Fruit fly (Drosophila melanogaster): ENCODE data around the gene Wdr81.
A peak's percentile ranks its signal among the peaks of the same experiment; 100 is the strongest.

Gene Wdr81

dm6 chr2L:12030552-12031131 is 9.9 kb upstream of the Wdr81 start (continued):
- TF ChIP-seq CG34376 (GFP tag; optimal IDR thresholded peaks at IDR 0.05) (peak; percentile 82), C15 (GFP tag; IDR thresholded peaks at IDR 0.05) (no peak), sim (GFP tag; IDR thresholded peaks at IDR 0.05) (no peak)

dm6 chr2L:12029594-12030197 is 8.9 kb upstream of the Wdr81 start:
- TF ChIP-seq CG34376 (GFP tag; optimal IDR thresholded peaks at IDR 0.05), result peak; percentile 69
- TF ChIP-seq CkIIα-i1 (GFP tag; IDR thresholded peaks at IDR 0.05), result no peak
- TF ChIP-seq sd (tag; optimal IDR thresholded peaks at IDR 0.05), result peak; percentile 88
- TF ChIP-seq exex (tag; optimal IDR thresholded peaks at IDR 0.05), result peak; percentile 93
- TF ChIP-seq sug (tag; optimal IDR thresholded peaks at IDR 0.05), result peak; percentile 82
- peak; percentile 2 for TF ChIP-seq grau (tag; optimal IDR thresholded peaks at IDR 0.05)
- peak; percentile 45 for TF ChIP-seq Med (GFP tag)
- TF ChIP-seq nerfin-1 (tag; optimal IDR thresholded peaks at IDR 0.05), result no peak
- TF ChIP-seq chinmo (GFP tag; IDR thresholded peaks at IDR 0.05; ENCODE audit: partially characterized antibody), result 0 out of 4 replicates have a peak, but pooled peaks have one; percentile 55
- TF ChIP-seq CG2120 (GFP tag; optimal IDR thresholded peaks at IDR 0.05), result no peak
- no peak for TF ChIP-seq HmgD (GFP tag; optimal IDR thresholded peaks at IDR 0.05)
- TF ChIP-seq grn (GFP tag; optimal IDR thresholded peaks at IDR 0.05), result peak; percentile 69
- TF ChIP-seq Hey (tag; optimal IDR thresholded peaks at IDR 0.05), result peak; percentile 7
- peak; percentile 33 for TF ChIP-seq sens (GFP tag)
- TF ChIP-seq Vsx1 (GFP tag; optimal IDR thresholded peaks at IDR 0.05), result peak; percentile 25

dm6 chr2L:12028808-12029207 is 8.0 kb upstream of the Wdr81 start:
- peak in 1 of 2 experiments; percentile 69 for TF ChIP-seq Eip74EF (GFP tag; optimal IDR thresholded peaks at IDR 0.05)
- TF ChIP-seq Pdp1 (GFP tag; optimal IDR thresholded peaks at IDR 0.05), result peak in 1 of 2 experiments; percentile 43
- peak; percentile 69 for TF ChIP-seq exex (tag; optimal IDR thresholded peaks at IDR 0.05)
- no peak for TF ChIP-seq CG10979 (tag; optimal IDR thresholded peaks at IDR 0.05)
- no peak for TF ChIP-seq trh (GFP tag; optimal IDR thresholded peaks at IDR 0.05)
- no peak for TF ChIP-seq CG17802 (tag; optimal IDR thresholded peaks at IDR 0.05)
- no peak for TF ChIP-seq CG8290 (GFP tag; optimal IDR thresholded peaks at IDR 0.05)
- peak in 1 of 2 experiments; percentile 14 for TF ChIP-seq CG8290 (tag; optimal IDR thresholded peaks at IDR 0.05)
- TF ChIP-seq Neu2 (GFP tag; optimal IDR thresholded peaks at IDR 0.05; ENCODE audit: borderline replicate concordance), result peak; percentile 30
- TF ChIP-seq sug (tag; optimal IDR thresholded peaks at IDR 0.05), result peak; percentile 43
- 0 out of 2 replicates have a peak, but pooled peaks have one; percentile 22 for TF ChIP-seq crol (GFP tag; IDR thresholded peaks at IDR 0.05)

dm6 chr2L:12028102-12028501 is 7.3 kb upstream of the Wdr81 start:
- TF ChIP-seq CG18262 (tag; optimal IDR thresholded peaks at IDR 0.05) (no peak), chinmo (GFP tag; IDR thresholded peaks at IDR 0.05; ENCODE audit: partially characterized antibody) (0 out of 4 replicates have a peak, but pooled peaks have one; percentile 34), CG12659 (GFP tag; optimal IDR thresholded peaks at IDR 0.05) (no peak), sens-2 (GFP tag; IDR thresholded peaks at IDR 0.05) (no peak), Opbp (GFP tag; IDR thresholded peaks at IDR 0.05; ENCODE audit: partially characterized antibody) (no peak), CG18619 (GFP tag; optimal IDR thresholded peaks at IDR 0.05) (no peak), Ptx1 (GFP tag; IDR thresholded peaks at IDR 0.05) (no peak), CG30020 (tag; optimal IDR thresholded peaks at IDR 0.05) (no peak), CG32767 (GFP tag; IDR thresholded peaks at IDR 0.05) (no peak), onecut (GFP tag; IDR thresholded peaks at IDR 0.05) (no peak), CG11696 (GFP tag; IDR thresholded peaks at IDR 0.05) (no peak), CG8089 (GFP tag; optimal IDR thresholded peaks at IDR 0.05) (no peak), Pdp1 (GFP tag; optimal IDR thresholded peaks at IDR 0.05) (no peak), chm (GFP tag; IDR thresholded peaks at IDR 0.05) (no peak), kni (GFP tag; optimal IDR thresholded peaks at IDR 0.05) (peak; percentile 51), Med (GFP tag) (peak; percentile 63), dpn (GFP tag; optimal IDR thresholded peaks at IDR 0.05) (no peak), D19A (tag; optimal IDR thresholded peaks at IDR 0.05) (no peak), CG18476 (GFP tag; optimal IDR thresholded peaks at IDR 0.05) (no peak), inv (GFP tag; IDR thresholded peaks at IDR 0.05; ENCODE audit: partially characterized antibody) (no peak), CG12299 (tag; optimal IDR thresholded peaks at IDR 0.05) (no peak), Dip2 (GFP tag; IDR thresholded peaks at IDR 0.05) (no peak)
